Worm (Caenorhabditis elegans) whole organism, L3 larva: ENCODE data around the gene C53B7.3.

ENCODE experiments used
- R02D3.7 ChIP-seq: fragments of 150-350 bp; optimal IDR thresholded peaks from 2 replicates; lab custom pipeline; 2014; ENCODE audit warnings: missing biosample characterization, missing genetic modification characterization
- ZK546.5 ChIP-seq: sonication (generic microtip); optimal IDR thresholded peaks from 2 replicates; lab custom pipeline; 2017; ENCODE audit warnings: missing biosample characterization, missing genetic modification characterization
- aly-2 ChIP-seq: fragments of 150-350 bp; optimal IDR thresholded peaks from 2 replicates; lab custom pipeline; 2014; ENCODE audit warnings: missing biosample characterization, missing genetic modification characterization
- ama-1 ChIP-seq: fragments of 150-350 bp; optimal IDR thresholded peaks from 2 replicates; lab custom pipeline; 2018
- ceh-28 ChIP-seq: fragments of 150-350 bp; optimal IDR thresholded peaks from 2 replicates; lab custom pipeline; 2014; ENCODE audit warnings: missing biosample characterization, missing genetic modification reagents, missing genetic modification characterization
- ceh-82 ChIP-seq: fragments of 150-350 bp; optimal IDR thresholded peaks from 2 replicates; lab custom pipeline; 2014; ENCODE audit warnings: missing biosample characterization, missing genetic modification characterization
- ceh-9 ChIP-seq: sonication (generic microtip); optimal IDR thresholded peaks from 2 replicates; lab custom pipeline; 2018; ENCODE audit warnings: missing biosample characterization, missing genetic modification characterization
- daf-12 ChIP-seq: fragments of 150-350 bp; optimal IDR thresholded peaks from 2 replicates; lab custom pipeline; 2014; ENCODE audit warnings: missing biosample characterization, missing genetic modification reagents, missing genetic modification characterization
- egl-27 ChIP-seq: sonication (generic microtip); optimal IDR thresholded peaks from 4 replicates; lab custom pipeline; 2017; ENCODE audit warnings: missing biosample characterization, missing genetic modification reagents, missing genetic modification characterization
- egl-5 ChIP-seq: fragments of 150-350 bp; optimal IDR thresholded peaks from 2 replicates; lab custom pipeline; 2017; ENCODE audit warnings: missing biosample characterization, missing genetic modification reagents, missing genetic modification characterization, inconsistent platforms
- elt-1 ChIP-seq: fragments of 150-350 bp; optimal IDR thresholded peaks from 2 replicates; lab custom pipeline; 2014; ENCODE audit warnings: missing biosample characterization, missing genetic modification characterization
- elt-2 ChIP-seq: sonication (generic microtip); optimal IDR thresholded peaks from 2 replicates; lab custom pipeline; 2016; ENCODE audit warnings: missing genetic modification reagents, mild to moderate bottlenecking, missing genetic modification characterization, missing compliant biosample characterization
- eor-1 ChIP-seq, 2 experiments: fragments of 150-350 bp; optimal IDR thresholded peaks; 2 replicates each; lab custom pipeline; 2014 to 2018; ENCODE audit warnings: missing biosample characterization in 2 of 2, missing genetic modification characterization in 2 of 2
- fkh-10 ChIP-seq: sonication (generic microtip); optimal IDR thresholded peaks from 2 replicates; lab custom pipeline; 2017; ENCODE audit warnings: missing biosample characterization, missing genetic modification reagents, missing genetic modification characterization
- fkh-2 ChIP-seq: fragments of 150-350 bp; optimal IDR thresholded peaks from 2 replicates; lab custom pipeline; 2014; ENCODE audit warnings: missing biosample characterization, missing genetic modification reagents, missing genetic modification characterization
- hmg-11 ChIP-seq: sonication (generic microtip); optimal IDR thresholded peaks from 2 replicates; lab custom pipeline; 2016; ENCODE audit warnings: missing genetic modification characterization, missing compliant biosample characterization
- jun-1 ChIP-seq: fragments of 150-350 bp; optimal IDR thresholded peaks from 2 replicates; lab custom pipeline; 2014; ENCODE audit warnings: missing biosample characterization, missing genetic modification reagents, missing genetic modification characterization
- lin-15B ChIP-seq: fragments of 150-350 bp; optimal IDR thresholded peaks from 2 replicates; lab custom pipeline; 2014; ENCODE audit warnings: missing biosample characterization, missing genetic modification characterization
- lin-39 ChIP-seq: fragments of 150-350 bp; optimal IDR thresholded peaks from 2 replicates; lab custom pipeline; 2018; ENCODE audit warnings: missing biosample characterization, missing genetic modification reagents, missing genetic modification characterization
- lsy-12 ChIP-seq: sonication (generic microtip); optimal IDR thresholded peaks from 2 replicates; lab custom pipeline; 2016; ENCODE audit warnings: mild to moderate bottlenecking, missing genetic modification characterization, missing compliant biosample characterization
- mdl-1 ChIP-seq: fragments of 150-350 bp; optimal IDR thresholded peaks from 2 replicates; lab custom pipeline; 2014; ENCODE audit warnings: missing biosample characterization, missing genetic modification characterization
- mml-1 ChIP-seq: fragments of 150-350 bp; sonication (generic microtip); optimal IDR thresholded peaks from 3 replicates; lab custom pipeline; 2014; ENCODE audit warnings: missing biosample characterization, missing genetic modification characterization
- nfya-1 ChIP-seq: sonication (generic microtip); optimal IDR thresholded peaks from 2 replicates; lab custom pipeline; 2017; ENCODE audit warnings: missing genetic modification characterization, mild to moderate bottlenecking, missing compliant biosample characterization, antibody characterized with exemption, moderate library complexity; ENCODE audit not compliant: insufficient read depth
- nhr-23 ChIP-seq: fragments of 150-350 bp; optimal IDR thresholded peaks from 2 replicates; lab custom pipeline; 2014; ENCODE audit warnings: missing biosample characterization, missing genetic modification reagents, missing genetic modification characterization
- nhr-237 ChIP-seq: fragments of 150-350 bp; optimal IDR thresholded peaks from 2 replicates; lab custom pipeline; 2014; ENCODE audit warnings: missing biosample characterization, missing genetic modification characterization
- nhr-25 ChIP-seq: sonication (generic microtip); optimal IDR thresholded peaks from 2 replicates; lab custom pipeline; 2017; ENCODE audit warnings: missing biosample characterization, missing genetic modification characterization
- nhr-28 ChIP-seq: fragments of 150-350 bp; optimal IDR thresholded peaks from 2 replicates; lab custom pipeline; 2014; ENCODE audit warnings: missing biosample characterization, missing genetic modification characterization
- nhr-77 ChIP-seq: fragments of 150-350 bp; optimal IDR thresholded peaks from 2 replicates; lab custom pipeline; 2014; ENCODE audit warnings: missing biosample characterization, missing genetic modification characterization
- pha-4 ChIP-seq: fragments of 150-350 bp; optimal IDR thresholded peaks from 2 replicates; lab custom pipeline; 2014; ENCODE audit warnings: missing biosample characterization, missing genetic modification reagents, missing genetic modification characterization
- pqm-1 ChIP-seq: fragments of 150-350 bp; optimal IDR thresholded peaks from 2 replicates; lab custom pipeline; 2017; ENCODE audit warnings: missing biosample characterization, missing genetic modification characterization, inconsistent platforms
- snpc-4 ChIP-seq: fragments of 150-350 bp; optimal IDR thresholded peaks from 2 replicates; lab custom pipeline; 2014; ENCODE audit warnings: missing biosample characterization, missing genetic modification characterization
- tbx-2 ChIP-seq: sonication (generic microtip); optimal IDR thresholded peaks from 2 replicates; lab custom pipeline; 2016; ENCODE audit warnings: mild to moderate bottlenecking, missing genetic modification characterization, missing compliant biosample characterization
- unc-39 ChIP-seq: sonication (generic microtip); optimal IDR thresholded peaks from 4 replicates; lab custom pipeline; 2017; ENCODE audit warnings: missing biosample characterization, missing genetic modification characterization
- ztf-11 ChIP-seq: fragments of 150-350 bp; optimal IDR thresholded peaks from 2 replicates; lab custom pipeline; 2014; ENCODE audit warnings: missing biosample characterization, missing genetic modification characterization

C53B7.3 gene

ce11 chrX:6804857-6805256 is 39.7 kb upstream of the C53B7.3 start (continued):
- TF ChIP-seq mml-1 (tag; lab: Kevin White, UChicago) (no peak), daf-12 (no peak), hmg-11 (tag; lab: Kevin White, UChicago) (peak; percentile 22), nhr-23 (tag; lab: Kevin White, UChicago) (peak; percentile 47), eor-1 (tag; optimal IDR thresholded peaks at IDR 0.05; lab: Kevin White, UChicago) (no peak), nhr-77 (tag; lab: Kevin White, UChicago) (no peak), pha-4 (tag; lab: Kevin White, UChicago) (peak; percentile 83), unc-39 (tag; lab: Kevin White, UChicago) (no peak), nhr-28 (tag; lab: Kevin White, UChicago) (no peak), ztf-11 (no peak), lsy-12 (tag; lab: Kevin White, UChicago) (no peak), nhr-25 (peak; percentile 15)

DNA sequence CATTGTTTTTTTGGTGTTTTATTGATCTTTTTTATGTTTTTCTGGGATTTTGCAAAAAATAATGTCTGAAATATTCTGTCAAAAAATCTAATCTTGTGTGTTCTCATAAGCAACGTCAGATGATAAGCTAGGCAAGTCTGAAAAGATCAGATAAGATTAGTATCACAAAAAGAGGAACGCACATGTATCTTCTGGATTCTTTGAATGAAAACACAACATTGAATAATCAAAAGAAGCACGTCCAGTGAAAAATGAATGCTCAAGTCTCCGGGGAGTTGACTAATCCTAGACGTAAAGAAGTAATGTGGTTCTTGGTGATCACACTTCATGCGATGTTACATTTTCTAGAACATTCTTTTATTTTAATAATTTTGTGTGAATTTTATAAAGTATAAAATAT is 39.1 kb upstream of the C53B7.3 start:
- peak; percentile 86 for TF ChIP-seq elt-1 (tag; lab: Kevin White, UChicago)
- no peak for TF ChIP-seq fkh-10

ce11 chrX:6806463-6806862 is 38.1 kb upstream of the C53B7.3 start, which contains the start of gene atg-2:
atg-2 (plus strand) TSS chrX:6806763.
- TF ChIP-seq tbx-2 (tag; lab: Kevin White, UChicago) (no peak), pqm-1 (tag; lab: Kevin White, UChicago) (no peak), nhr-237 (no peak)

- peak; percentile 33 for TF ChIP-seq ceh-28 (tag; lab: Kevin White, UChicago)
- peak; percentile 32 for TF ChIP-seq ama-1 (lab: Kevin White, UChicago)
- peak; percentile 68 for TF ChIP-seq elt-2 (tag; lab: Kevin White, UChicago)
- TF ChIP-seq jun-1 (tag; lab: Kevin White, UChicago) = peak; percentile 16
- peak; percentile 74 for TF ChIP-seq pqm-1 (tag; lab: Kevin White, UChicago)
- TF ChIP-seq nhr-25 = no peak
- no peak for TF ChIP-seq R02D3.7 (tag; lab: Kevin White, UChicago)
- peak; percentile 49 for TF ChIP-seq mml-1 (tag; lab: Kevin White, UChicago)
These were observed 37.3 kb upstream of the C53B7.3 start for ce11 chrX:6807137-6807861.

- TF ChIP-seq nhr-237 (no peak), egl-5 (tag; lab: Kevin White, UChicago) (peak; percentile 33), nfya-1 (tag; lab: Kevin White, UChicago) (peak; percentile 15), aly-2 (tag; lab: Kevin White, UChicago) (no peak), eor-1 (tag; optimal IDR thresholded peaks at IDR 0.05; lab: Kevin White, UChicago) (no peak), nhr-25 (no peak), lin-15B (tag; lab: Kevin White, UChicago) (no peak), jun-1 (tag; lab: Kevin White, UChicago) (no peak), lsy-12 (tag; lab: Kevin White, UChicago) (no peak), ZK546.5 (no peak), egl-27 (tag; lab: Kevin White, UChicago) (no peak), mdl-1 (tag; lab: Kevin White, UChicago) (no peak), elt-2 (tag; lab: Kevin White, UChicago) (no peak), ztf-11 (no peak), fkh-10 (no peak), tbx-2 (tag; lab: Kevin White, UChicago) (no peak), lin-39 (peak; percentile 38), ceh-82 (tag; lab: Kevin White, UChicago) (no peak), nhr-77 (tag; lab: Kevin White, UChicago) (no peak), fkh-2 (tag; lab: Kevin White, UChicago) (no peak), pha-4 (tag; lab: Kevin White, UChicago) (no peak), snpc-4 (no peak), ceh-9 (tag; lab: Kevin White, UChicago) (no peak)
These were observed 36.3 kb upstream of the C53B7.3 start for ce11 chrX:6808239-6808638.
